Worm (Caenorhabditis elegans): ENCODE measurements around the gene Y73F8A.35.
"Not testable (repeated sequence)": the region's sequence is repeated elsewhere in the genome, so short reads cannot be mapped to it uniquely, and the experiment has no call there.

Y73F8A.35 gene

DNA sequence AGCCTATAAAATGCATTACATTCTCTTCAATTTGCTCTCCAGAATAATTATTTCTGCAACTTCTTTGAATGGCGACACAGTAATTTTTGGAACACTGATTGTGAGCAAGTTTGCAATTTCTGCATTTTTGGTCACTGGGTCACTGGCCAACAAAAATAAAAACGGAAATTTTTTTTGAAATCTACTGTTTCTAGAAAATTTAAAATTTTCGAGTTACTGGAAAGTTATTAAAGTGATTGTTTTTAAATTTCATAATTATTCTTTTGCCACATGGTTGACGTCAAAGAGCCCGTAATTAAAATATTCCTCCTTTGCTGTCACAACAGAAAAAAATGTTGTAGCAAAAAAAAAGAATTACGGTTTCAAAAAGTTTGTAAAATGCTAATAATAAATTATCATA, 16.0 kb downstream of the Y73F8A.35 start:
- TF ChIP-seq ceh-6 (GFP tag; optimal IDR thresholded peaks at IDR 0.05) (no peak), ceh-22 (tag; optimal IDR thresholded peaks at IDR 0.05) (no peak)

DNA sequence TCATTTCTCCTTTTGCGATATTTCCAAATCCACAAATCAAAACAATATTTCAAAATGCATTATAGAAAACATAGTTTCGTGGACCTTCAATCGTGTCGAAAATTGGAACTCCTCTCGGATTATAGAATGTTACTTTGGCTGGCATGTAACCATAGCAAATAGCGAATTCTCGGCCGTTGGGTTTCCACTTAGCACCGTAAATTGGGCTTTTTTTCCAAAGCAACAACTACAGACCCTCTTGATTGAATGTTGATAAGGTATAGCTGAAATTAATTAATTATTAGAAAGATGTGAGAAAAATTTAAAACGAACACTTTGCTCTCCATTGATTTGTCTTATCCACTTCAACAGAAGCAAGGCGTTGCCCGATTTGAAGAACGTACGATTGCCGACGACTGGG, 18.4 kb downstream of the Y73F8A.35 start, which contains the start of gene Y73F8A.32:
Y73F8A.32 (minus strand) TSS at position 101 of the 400 bp plus-strand sequence.
- not testable (repeated sequence) for TF ChIP-seq ets-4 (tag; optimal IDR thresholded peaks at IDR 0.05); ceh-6 (GFP tag; optimal IDR thresholded peaks at IDR 0.05); unc-42 (tag; optimal IDR thresholded peaks at IDR 0.05)

DNA sequence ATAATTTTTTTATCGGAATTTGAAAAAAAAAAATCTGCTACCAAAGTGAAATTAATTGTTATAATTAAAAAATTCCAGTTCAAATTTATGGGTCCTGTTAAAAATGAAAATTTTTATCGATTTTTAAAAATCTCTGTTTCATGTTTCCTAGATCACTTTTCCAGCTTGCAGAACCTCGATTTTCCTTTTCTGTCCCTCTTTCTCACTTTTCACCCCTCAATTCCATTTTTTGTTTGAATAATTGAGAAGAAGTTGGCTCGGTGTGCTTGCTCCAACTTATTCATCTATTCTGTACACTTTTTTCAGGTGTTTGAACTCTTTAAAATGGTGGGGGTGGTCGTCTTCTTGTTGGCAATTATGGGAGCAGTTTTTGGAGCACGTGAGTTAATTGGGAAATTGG, 42.5 kb downstream of the Y73F8A.35 start, which contains the start of gene acr-24:
acr-24 (plus strand) TSS at position 301 of the 400 bp plus-strand sequence.
- TF ChIP-seq sdc-2 (tag; optimal IDR thresholded peaks at IDR 0.05) (no peak), sox-2 (GFP tag; IDR thresholded peaks at IDR 0.05) (no peak), pqm-1 (tag; optimal IDR thresholded peaks at IDR 0.05) (no peak), C38D4.7 (GFP tag; optimal IDR thresholded peaks at IDR 0.05) (no peak), F13H6.1 (tag; optimal IDR thresholded peaks at IDR 0.05) (no peak), ref-2 (tag; optimal IDR thresholded peaks at IDR 0.05) (no peak), ceh-18 (tag; optimal IDR thresholded peaks at IDR 0.05) (no peak)

All from whole organism, late embryonic.